Worm (Caenorhabditis elegans) whole organism, L2 larva: ENCODE results near the gene D1086.18.

Experiments
- C34F6.9 ChIP-seq: fragments of 150-350 bp; optimal IDR thresholded peaks from 2 replicates; lab custom pipeline; 2014; ENCODE audit warnings: missing biosample characterization, missing genetic modification characterization
- F13H6.1 ChIP-seq: sonication (generic microtip); optimal IDR thresholded peaks from 2 replicates; lab custom pipeline; 2016; ENCODE audit warnings: missing genetic modification characterization, missing compliant biosample characterization
- Y55F3AM.14 ChIP-seq: fragments of 200-800 bp; sonication (Bioruptor generic); optimal IDR thresholded peaks from 2 replicates; lab custom pipeline; 2018; ENCODE audit warnings: mild to moderate bottlenecking, missing genetic modification characterization, missing compliant biosample characterization
- ama-1 ChIP-seq: fragments of 150-350 bp; optimal IDR thresholded peaks from 2 replicates; lab custom pipeline; 2018; ENCODE audit warnings: inconsistent platforms
- blmp-1 ChIP-seq: sonication (generic microtip); optimal IDR thresholded peaks from 2 replicates; lab custom pipeline; 2017; ENCODE audit warnings: missing genetic modification characterization, mild to moderate bottlenecking, missing compliant biosample characterization, antibody characterized with exemption, moderate library complexity; ENCODE audit not compliant: insufficient read depth
- ceh-16 ChIP-seq: fragments of 150-350 bp; optimal IDR thresholded peaks from 2 replicates; lab custom pipeline; 2014; ENCODE audit warnings: missing biosample characterization, missing genetic modification characterization
- ceh-82 ChIP-seq: fragments of 150-350 bp; optimal IDR thresholded peaks from 2 replicates; lab custom pipeline; 2014; ENCODE audit warnings: missing biosample characterization, missing genetic modification characterization
- crh-2 ChIP-seq: sonication (generic microtip); optimal IDR thresholded peaks from 2 replicates; lab custom pipeline; 2017; ENCODE audit warnings: missing biosample characterization, missing genetic modification characterization
- egl-27 ChIP-seq: sonication (generic microtip); optimal IDR thresholded peaks from 3 replicates; lab custom pipeline; 2017; ENCODE audit warnings: missing biosample characterization, missing genetic modification reagents, missing genetic modification characterization
- elt-3 ChIP-seq: sonication (generic microtip); optimal IDR thresholded peaks from 2 replicates; lab custom pipeline; 2017; ENCODE audit warnings: missing biosample characterization, missing genetic modification characterization
- fos-1 ChIP-seq: fragments of 150-350 bp; optimal IDR thresholded peaks from 2 replicates; lab custom pipeline; 2014; ENCODE audit warnings: missing biosample characterization, missing genetic modification characterization
- lin-11 ChIP-seq: fragments of 150-350 bp; sonication (generic microtip); optimal IDR thresholded peaks from 2 replicates; lab custom pipeline; 2014; ENCODE audit warnings: missing biosample characterization, missing genetic modification characterization, inconsistent platforms, mixed read lengths
- lsy-2 ChIP-seq, 2 experiments: fragments of 150-350 bp in 1 of 2; sonication (generic microtip) in 1 of 2; optimal IDR thresholded peaks; 2 replicates each; lab custom pipeline; 2014 to 2017; ENCODE audit warnings: missing biosample characterization in 2 of 2, missing genetic modification characterization in 2 of 2
- mbf-1 ChIP-seq: sonication (generic microtip); optimal IDR thresholded peaks from 2 replicates; lab custom pipeline; 2017; ENCODE audit warnings: missing biosample characterization, missing genetic modification characterization
- mdl-1 ChIP-seq, 2 experiments: fragments of 150-350 bp in 1 of 2; sonication (generic microtip) in 1 of 2; optimal IDR thresholded peaks; 2 replicates each; lab custom pipeline; 2017; ENCODE audit warnings: missing biosample characterization in 2 of 2, missing genetic modification characterization in 2 of 2
- nhr-10 ChIP-seq: sonication (generic microtip); optimal IDR thresholded peaks from 2 replicates; lab custom pipeline; 2017; ENCODE audit warnings: missing biosample characterization, missing genetic modification characterization
- nhr-11 ChIP-seq: fragments of 150-350 bp; optimal IDR thresholded peaks from 2 replicates; lab custom pipeline; 2014; ENCODE audit warnings: missing biosample characterization, missing genetic modification characterization
- nhr-12 ChIP-seq: fragments of 150-350 bp; optimal IDR thresholded peaks from 2 replicates; lab custom pipeline; 2014; ENCODE audit warnings: missing biosample characterization, missing genetic modification characterization
- nhr-129 ChIP-seq: fragments of 150-350 bp; optimal IDR thresholded peaks from 2 replicates; lab custom pipeline; 2014; ENCODE audit warnings: missing biosample characterization, missing genetic modification characterization
- nhr-21 ChIP-seq: fragments of 150-350 bp; optimal IDR thresholded peaks from 2 replicates; lab custom pipeline; 2014; ENCODE audit warnings: missing biosample characterization, missing genetic modification characterization
- nhr-23 ChIP-seq: fragments of 150-350 bp; optimal IDR thresholded peaks from 2 replicates; lab custom pipeline; 2014; ENCODE audit warnings: missing biosample characterization, missing genetic modification reagents, missing genetic modification characterization
- nhr-25 ChIP-seq: fragments of 150-350 bp; sonication (generic microtip); optimal IDR thresholded peaks from 3 replicates; lab custom pipeline; 2014; ENCODE audit warnings: missing biosample characterization, missing genetic modification characterization
- nhr-77 ChIP-seq: fragments of 150-350 bp; optimal IDR thresholded peaks from 2 replicates; lab custom pipeline; 2014; ENCODE audit warnings: missing biosample characterization, missing genetic modification characterization
- peb-1 ChIP-seq: fragments of 150-350 bp; optimal IDR thresholded peaks from 2 replicates; lab custom pipeline; 2014; ENCODE audit warnings: missing biosample characterization, missing genetic modification characterization
- sem-4 ChIP-seq: fragments of 150-350 bp; optimal IDR thresholded peaks from 2 replicates; lab custom pipeline; 2014; ENCODE audit warnings: missing biosample characterization, missing genetic modification reagents, missing genetic modification characterization
- skn-1 ChIP-seq: sonication (generic microtip); optimal IDR thresholded peaks from 2 replicates; lab custom pipeline; 2017; ENCODE audit warnings: missing biosample characterization, missing genetic modification characterization
- sma-3 ChIP-seq: sonication (generic microtip); optimal IDR thresholded peaks from 2 replicates; lab custom pipeline; 2016; ENCODE audit warnings: missing genetic modification reagents, missing genetic modification characterization, missing compliant biosample characterization
- sma-9 ChIP-seq, 2 experiments: fragments of 150-350 bp in 1 of 2; sonication (generic microtip) in 1 of 2; optimal IDR thresholded peaks; 2 replicates each; lab custom pipeline; 2014 to 2016; ENCODE audit warnings: missing genetic modification characterization in 2 of 2, mild to moderate bottlenecking in 1 of 2, missing biosample characterization in 1 of 2, missing compliant biosample characterization in 1 of 2, missing genetic modification reagents in 1 of 2, moderate library complexity in 1 of 2
- unc-39 ChIP-seq: fragments of 150-350 bp; optimal IDR thresholded peaks from 2 replicates; lab custom pipeline; 2014; ENCODE audit warnings: missing biosample characterization, missing genetic modification characterization
- zag-1 ChIP-seq: fragments of 150-350 bp; optimal IDR thresholded peaks from 2 replicates; lab custom pipeline; 2014; ENCODE audit warnings: missing biosample characterization, missing genetic modification characterization
- ztf-1 ChIP-seq: fragments of 200-800 bp; sonication (Bioruptor generic); conservative IDR thresholded peaks from 2 replicates; pipeline ENCODE4 v1.3.6; 2022; ENCODE audit warnings: missing genetic modification characterization, missing compliant biosample characterization
- ztf-11 ChIP-seq: sonication (generic microtip); optimal IDR thresholded peaks from 2 replicates; lab custom pipeline; 2017; ENCODE audit warnings: missing biosample characterization, missing genetic modification characterization
- ztf-4 ChIP-seq: fragments of 150-350 bp; optimal IDR thresholded peaks from 2 replicates; lab custom pipeline; 2014; ENCODE audit warnings: missing biosample characterization, missing genetic modification characterization

D1086.18 gene

DNA sequence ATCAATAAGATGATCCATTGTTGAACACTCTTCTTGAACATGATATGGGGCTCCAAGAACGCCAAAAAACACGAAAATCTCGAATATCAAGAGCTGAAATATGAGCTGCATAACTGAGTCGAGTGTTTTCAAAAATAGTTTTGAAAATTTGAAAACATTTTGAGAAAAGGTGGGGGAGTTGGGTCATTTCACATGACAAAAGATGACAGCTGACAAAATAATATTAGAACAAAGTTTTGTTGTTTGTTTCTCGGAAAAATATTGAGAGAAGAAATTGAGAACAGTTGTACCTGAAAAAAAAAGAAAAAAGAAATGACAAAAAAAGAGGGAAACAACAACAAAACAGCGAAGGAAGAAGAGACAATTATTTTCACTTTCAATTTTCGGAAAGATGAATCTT is 12.8 kb downstream of the D1086.18 start, which contains the start of the genes D1086.2 and D1086.1:
Gene D1086.2 (minus strand): TSS at position 150 of the 400 bp plus-strand sequence.
Gene D1086.1 (plus strand): TSS at position 340 of the 400 bp plus-strand sequence.
- no peak for TF ChIP-seq lsy-2 (tag; optimal IDR thresholded peaks at IDR 0.05; lab: Kevin White, UChicago)
- no peak for TF ChIP-seq skn-1 (tag; lab: Kevin White, UChicago)
- no peak for TF ChIP-seq egl-27 (tag; lab: Kevin White, UChicago)
- TF ChIP-seq lin-11 (tag; lab: Kevin White, UChicago), result no peak
- no peak for TF ChIP-seq sma-9 (GFP tag; optimal IDR thresholded peaks at IDR 0.05; lab: Kevin White, UChicago)
- no peak for TF ChIP-seq sma-9 (tag; optimal IDR thresholded peaks at IDR 0.05; lab: Kevin White, UChicago)
- TF ChIP-seq nhr-129, result peak; percentile 23
- no peak for TF ChIP-seq nhr-21 (tag; lab: Kevin White, UChicago)
- no peak for TF ChIP-seq Y55F3AM.14 (GFP tag; lab: Kevin White, UChicago)
- no peak for TF ChIP-seq fos-1 (tag; lab: Kevin White, UChicago)
- no peak for TF ChIP-seq blmp-1
- TF ChIP-seq ceh-82 (tag; lab: Kevin White, UChicago), result no peak
- TF ChIP-seq unc-39 (tag; lab: Kevin White, UChicago), result no peak
- TF ChIP-seq crh-2 (tag; lab: Kevin White, UChicago), result no peak
- no peak for TF ChIP-seq nhr-12
- peak; percentile 53 for TF ChIP-seq F13H6.1 (tag; lab: Kevin White, UChicago)
- TF ChIP-seq ztf-4, result no peak
- no peak for TF ChIP-seq nhr-10

DNA sequence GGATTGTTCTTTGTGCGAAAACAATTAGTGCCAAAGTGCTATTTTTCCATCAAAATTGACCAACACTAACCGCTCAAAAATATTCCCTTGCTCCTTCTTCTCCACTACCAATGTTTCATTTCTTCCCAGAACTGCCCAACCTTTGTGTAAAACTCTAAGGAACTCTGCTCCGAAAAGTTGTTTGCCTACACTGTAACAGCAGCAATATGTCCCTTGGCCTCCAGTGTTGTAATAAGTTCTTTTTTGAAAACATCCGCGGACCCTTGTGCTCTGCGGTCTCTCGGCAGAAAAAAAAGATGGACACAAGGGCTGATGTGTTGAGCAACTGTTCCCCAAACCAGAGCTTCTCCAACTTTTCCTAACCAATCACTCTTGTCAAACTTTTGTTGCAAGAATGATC is 15.2 kb downstream of the D1086.18 start, which contains the start of gene D1086.12:
Gene D1086.12 (plus strand): TSS at position 301 of the 400 bp plus-strand sequence.
- no peak for TF ChIP-seq F13H6.1 (tag; lab: Kevin White, UChicago)
- TF ChIP-seq nhr-129, result no peak
- TF ChIP-seq sma-3, result no peak
- TF ChIP-seq nhr-11, result no peak
- TF ChIP-seq sma-9 (GFP tag; optimal IDR thresholded peaks at IDR 0.05; lab: Kevin White, UChicago), result no peak
- TF ChIP-seq sma-9 (tag; optimal IDR thresholded peaks at IDR 0.05; lab: Kevin White, UChicago), result no peak
- TF ChIP-seq peb-1, result no peak
- no peak for TF ChIP-seq nhr-77
- no peak for TF ChIP-seq nhr-23
- no peak for TF ChIP-seq C34F6.9
- TF ChIP-seq elt-3 (tag; lab: Kevin White, UChicago), result no peak
- no peak for TF ChIP-seq mbf-1 (tag; lab: Kevin White, UChicago)
- TF ChIP-seq ztf-11 (tag; lab: Kevin White, UChicago), result no peak
- TF ChIP-seq ztf-1 (GFP tag; lab: Robert Waterston, UW), result no peak
- no peak for TF ChIP-seq zag-1 (tag; lab: Kevin White, UChicago)
- TF ChIP-seq mdl-1 (tag; optimal IDR thresholded peaks at IDR 0.05; lab: Kevin White, UChicago), result no peak
- no peak for TF ChIP-seq ama-1 (lab: Kevin White, UChicago)

DNA sequence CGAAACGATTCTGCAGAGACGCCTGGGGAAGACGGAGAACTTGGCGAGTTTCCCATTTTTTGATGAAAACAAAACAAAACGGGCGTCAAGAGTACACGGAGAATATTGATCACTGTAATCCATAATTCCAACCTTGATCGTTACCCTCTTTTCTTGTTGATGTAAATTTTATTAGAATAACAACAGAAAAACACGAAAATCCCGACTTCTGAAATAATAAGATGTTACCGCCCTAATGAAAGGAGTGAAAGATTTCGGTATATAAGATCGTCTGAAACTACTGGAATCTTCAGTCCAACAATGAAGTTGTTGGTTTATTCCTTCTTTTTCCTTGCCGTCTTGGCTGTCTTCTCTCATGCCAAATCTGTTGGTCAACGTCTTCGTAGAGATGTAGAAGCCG is 18.3 kb downstream of the D1086.18 start, which contains the start of gene D1086.9:
Gene D1086.9 (plus strand): TSS at position 301 of the 400 bp plus-strand sequence.
- no peak for TF ChIP-seq sem-4
- TF ChIP-seq crh-2 (tag; lab: Kevin White, UChicago), result no peak
- TF ChIP-seq nhr-12, result no peak
- no peak for TF ChIP-seq ztf-11 (tag; lab: Kevin White, UChicago)
- TF ChIP-seq nhr-25 (tag; lab: Kevin White, UChicago), result no peak
- TF ChIP-seq nhr-77, result no peak
- no peak for TF ChIP-seq nhr-10
- TF ChIP-seq nhr-11, result no peak

DNA sequence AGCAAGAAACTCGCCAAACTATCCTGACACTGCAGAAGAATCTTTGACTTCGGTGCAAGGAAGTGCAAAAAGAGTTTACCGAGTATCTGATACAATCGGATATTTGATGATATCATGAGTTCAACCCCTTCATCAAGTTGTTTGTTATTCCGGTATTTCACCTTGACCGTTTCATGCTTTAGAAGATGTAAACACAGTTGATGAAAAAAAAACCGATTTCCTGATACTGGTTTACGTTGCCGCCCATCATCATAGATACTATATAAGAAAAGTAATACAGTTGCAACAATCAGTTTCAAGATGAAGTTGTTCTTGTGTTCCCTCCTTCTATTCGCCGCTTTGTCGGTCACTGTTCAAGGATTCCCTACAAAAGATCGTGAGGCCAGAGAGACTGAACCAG is 21.8 kb downstream of the D1086.18 start, which contains the start of gene H39E23.3:
Gene H39E23.3 (plus strand): TSS at position 301 of the 400 bp plus-strand sequence.
- TF ChIP-seq unc-39 (tag; lab: Kevin White, UChicago), result no peak
- no peak for TF ChIP-seq ceh-16 (tag; lab: Kevin White, UChicago)
- no peak for TF ChIP-seq crh-2 (tag; lab: Kevin White, UChicago)
- no peak for TF ChIP-seq nhr-23
- no peak for TF ChIP-seq nhr-12
- no peak for TF ChIP-seq lin-11 (tag; lab: Kevin White, UChicago)
- TF ChIP-seq, all 48 proteins: peak for 0

DNA sequence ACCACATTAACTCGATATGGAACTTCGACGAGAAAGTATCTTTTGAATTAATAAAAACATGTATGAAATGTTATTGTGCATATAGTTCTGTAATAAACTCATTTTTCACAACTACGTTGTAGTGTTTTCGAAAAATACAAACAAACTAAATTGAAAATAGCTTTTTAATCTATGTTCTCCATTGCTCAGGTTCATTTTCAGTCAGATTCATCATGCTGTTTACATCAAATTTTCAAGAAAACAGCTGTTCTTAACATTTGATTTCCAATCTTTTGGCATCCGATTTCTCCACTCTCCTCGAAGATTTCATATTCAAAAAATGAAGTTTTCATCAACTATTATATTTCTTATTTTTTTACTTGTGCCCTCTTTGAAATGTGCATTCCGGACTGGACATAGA is 24.4 kb downstream of the D1086.18 start, which contains the start of gene H39E23.2:
Gene H39E23.2 (plus strand): TSS at position 301 of the 400 bp plus-strand sequence.
- TF ChIP-seq mdl-1 (tag; optimal IDR thresholded peaks at IDR 0.05; lab: Kevin White, UChicago) (no peak), sma-3 (no peak)
